Worm (Caenorhabditis elegans) whole organism, L1 larva: ENCODE data around the gene K02F6.7.
A peak's percentile ranks its signal among the peaks of the same experiment; 100 is the strongest.

Experiments
- C16A3.4 ChIP-seq: fragments of 150-350 bp; optimal IDR thresholded peaks from 2 replicates; lab custom pipeline; 2014; ENCODE audit warnings: missing biosample characterization, missing genetic modification characterization
- alr-1 ChIP-seq: fragments of 200-800 bp; sonication (Bioruptor generic); optimal IDR thresholded peaks from 2 replicates; lab custom pipeline; 2018; ENCODE audit warnings: borderline replicate concordance, mild to moderate bottlenecking, missing genetic modification characterization, missing compliant biosample characterization
- aly-2 ChIP-seq: fragments of 150-350 bp; optimal IDR thresholded peaks from 2 replicates; lab custom pipeline; 2014; ENCODE audit warnings: missing biosample characterization, missing genetic modification characterization
- ama-1 ChIP-seq: fragments of 150-350 bp; optimal IDR thresholded peaks from 2 replicates; lab custom pipeline; 2014
- blmp-1 ChIP-seq: fragments of 150-350 bp; optimal IDR thresholded peaks from 2 replicates; lab custom pipeline; 2014; ENCODE audit warnings: missing biosample characterization, missing genetic modification characterization
- ceh-82 ChIP-seq, 3 experiments: fragments of 150-350 bp in 1 of 3; sonication (generic microtip) in 2 of 3; optimal IDR thresholded peaks; 2 replicates each; lab custom pipeline; 2014 to 2017; ENCODE audit warnings: missing biosample characterization in 3 of 3, missing genetic modification characterization in 3 of 3
- ceh-88 ChIP-seq: fragments of 200-800 bp; sonication (Bioruptor generic); IDR thresholded peaks from 2 replicates; pipeline ENCODE4 v1.3.6; 2022; ENCODE audit warnings: missing genetic modification characterization, missing compliant biosample characterization
- ces-1 ChIP-seq: fragments of 150-350 bp; optimal IDR thresholded peaks from 2 replicates; lab custom pipeline; 2014; ENCODE audit warnings: missing biosample characterization, missing genetic modification reagents, missing genetic modification characterization
- dpl-1 ChIP-seq, 3 experiments: fragments of 150-350 bp in 2 of 3; sonication (generic microtip) in 1 of 3; optimal IDR thresholded peaks; 2 replicates each; lab custom pipeline; 2014 to 2017; ENCODE audit warnings: missing biosample characterization in 3 of 3, missing genetic modification characterization in 3 of 3, missing genetic modification reagents in 3 of 3
- dsc-1 ChIP-seq: sonication (generic microtip); optimal IDR thresholded peaks from 2 replicates; lab custom pipeline; 2016; ENCODE audit warnings: mild to moderate bottlenecking, missing genetic modification characterization, missing compliant biosample characterization
- efl-1 ChIP-seq, 4 experiments: fragments of 150-350 bp; optimal IDR thresholded peaks in 3 of 4; peaks in 1 of 4; 1 replicate in 1 of 4; 2 replicates in 3 of 4; lab custom pipeline; 2014; ENCODE audit warnings: missing biosample characterization in 2 of 4, missing genetic modification characterization in 2 of 4, missing genetic modification reagents in 2 of 4
- egl-13 ChIP-seq: sonication (generic microtip); optimal IDR thresholded peaks from 2 replicates; lab custom pipeline; 2016; ENCODE audit warnings: missing genotype, missing genetic modification reagents, missing genetic modification characterization, missing compliant biosample characterization
- elt-3 ChIP-seq, 6 experiments: fragments of 150-350 bp in 1 of 6; sonication (generic microtip); optimal IDR thresholded peaks; 2 replicates each; lab custom pipeline; 2017 to 2018; ENCODE audit warnings: missing biosample characterization in 6 of 6, missing genetic modification characterization in 6 of 6, inconsistent platforms in 1 of 6
- ets-5 ChIP-seq: fragments of 200-800 bp; sonication (Bioruptor generic); IDR thresholded peaks from 2 replicates; pipeline ENCODE4 v1.3.6; 2022; ENCODE audit warnings: missing genetic modification characterization, missing compliant biosample characterization
- fkh-10 ChIP-seq: sonication (generic microtip); optimal IDR thresholded peaks from 2 replicates; lab custom pipeline; 2017; ENCODE audit warnings: missing biosample characterization, missing genetic modification reagents, missing genetic modification characterization
- fkh-8 ChIP-seq: sonication (generic microtip); optimal IDR thresholded peaks from 2 replicates; lab custom pipeline; 2016; ENCODE audit warnings: mild to moderate bottlenecking, missing genetic modification characterization, missing compliant biosample characterization
- hpl-2 ChIP-seq: fragments of 150-350 bp; optimal IDR thresholded peaks from 2 replicates; lab custom pipeline; 2014; ENCODE audit warnings: missing biosample characterization, missing genetic modification reagents, missing genetic modification characterization
- irx-1 ChIP-seq: sonication (generic microtip); optimal IDR thresholded peaks from 2 replicates; lab custom pipeline; 2016; ENCODE audit warnings: missing genetic modification characterization, missing compliant biosample characterization
- isw-1 ChIP-seq: fragments of 200-800 bp; sonication (Bioruptor generic); IDR thresholded peaks from 2 replicates; pipeline ENCODE4 v1.3.6; 2022; ENCODE audit warnings: missing genetic modification characterization, missing compliant biosample characterization
- jun-1 ChIP-seq: fragments of 150-350 bp; optimal IDR thresholded peaks from 2 replicates; lab custom pipeline; 2014; ENCODE audit warnings: missing biosample characterization, missing genetic modification reagents, missing genetic modification characterization
- lin-13 ChIP-seq: fragments of 150-350 bp; optimal IDR thresholded peaks from 2 replicates; lab custom pipeline; 2014; ENCODE audit warnings: missing biosample characterization, missing genetic modification reagents, missing genetic modification characterization
- lin-35 ChIP-seq, 2 experiments: fragments of 150-350 bp; optimal IDR thresholded peaks; 2 replicates each; lab custom pipeline; 2014; ENCODE audit warnings: missing biosample characterization in 2 of 2, missing genetic modification characterization in 2 of 2, missing genetic modification reagents in 2 of 2
- lir-3 ChIP-seq: sonication (generic microtip); optimal IDR thresholded peaks from 2 replicates; lab custom pipeline; 2016; ENCODE audit warnings: mild to moderate bottlenecking, missing genetic modification characterization, moderate library complexity, missing compliant biosample characterization; ENCODE audit not compliant: poor library complexity
- mab-9 ChIP-seq: fragments of 200-800 bp; sonication (Bioruptor generic); IDR thresholded peaks from 2 replicates; pipeline ENCODE4 v1.3.6; 2022; ENCODE audit warnings: missing genetic modification reagents, missing genetic modification characterization, missing compliant biosample characterization
- mdl-1 ChIP-seq, 2 experiments: fragments of 150-350 bp; optimal IDR thresholded peaks; 2 replicates each; lab custom pipeline; 2014 to 2017; ENCODE audit warnings: missing biosample characterization in 2 of 2, missing genetic modification characterization in 2 of 2, inconsistent platforms in 1 of 2
- nhr-12 ChIP-seq: sonication (generic microtip); optimal IDR thresholded peaks from 2 replicates; lab custom pipeline; 2017; ENCODE audit warnings: missing biosample characterization, missing genetic modification characterization
- nhr-19 ChIP-seq: fragments of 200-800 bp; sonication (Bioruptor generic); conservative IDR thresholded peaks from 2 replicates; pipeline ENCODE4 v1.3.6; 2022; ENCODE audit warnings: missing genetic modification characterization, missing compliant biosample characterization
- nhr-237 ChIP-seq: fragments of 150-350 bp; optimal IDR thresholded peaks from 2 replicates; lab custom pipeline; 2014; ENCODE audit warnings: missing biosample characterization, missing genetic modification characterization
- nhr-28 ChIP-seq: fragments of 150-350 bp; optimal IDR thresholded peaks from 2 replicates; lab custom pipeline; 2014; ENCODE audit warnings: missing biosample characterization, missing genetic modification characterization
- nhr-47 ChIP-seq: sonication (generic microtip); optimal IDR thresholded peaks from 2 replicates; lab custom pipeline; 2016; ENCODE audit warnings: mild to moderate bottlenecking, missing genetic modification characterization, moderate library complexity, missing compliant biosample characterization
- nhr-71 ChIP-seq: sonication (generic microtip); optimal IDR thresholded peaks from 2 replicates; lab custom pipeline; 2016; ENCODE audit warnings: mild to moderate bottlenecking, missing genetic modification characterization, moderate library complexity, missing compliant biosample characterization
- nhr-77 ChIP-seq: fragments of 150-350 bp; optimal IDR thresholded peaks from 2 replicates; lab custom pipeline; 2014; ENCODE audit warnings: missing biosample characterization, missing genetic modification characterization
- nhr-85 ChIP-seq: sonication (generic microtip); peaks from one replicate; lab custom pipeline; 2016; ENCODE audit warnings: missing genetic modification characterization, inconsistent platforms, missing compliant biosample characterization
- pag-3 ChIP-seq: sonication (generic microtip); optimal IDR thresholded peaks from 2 replicates; lab custom pipeline; 2017; ENCODE audit warnings: missing genetic modification characterization, mild to moderate bottlenecking, missing compliant biosample characterization, antibody characterized with exemption, borderline replicate concordance; ENCODE audit not compliant: insufficient read depth
- pax-3 ChIP-seq: fragments of 200-800 bp; sonication (Bioruptor generic); optimal IDR thresholded peaks from 2 replicates; lab custom pipeline; 2018; ENCODE audit warnings: mild to moderate bottlenecking, missing genetic modification characterization, moderate library complexity, missing compliant biosample characterization
- pqm-1 ChIP-seq: sonication (generic microtip); optimal IDR thresholded peaks from 3 replicates; lab custom pipeline; 2017; ENCODE audit warnings: missing biosample characterization, missing genetic modification characterization
- rnt-1 ChIP-seq: sonication (generic microtip); optimal IDR thresholded peaks from 2 replicates; lab custom pipeline; 2016; ENCODE audit warnings: mild to moderate bottlenecking, missing genetic modification characterization, moderate library complexity, missing compliant biosample characterization
- skn-1 ChIP-seq: fragments of 150-350 bp; optimal IDR thresholded peaks from 2 replicates; lab custom pipeline; 2014; ENCODE audit warnings: missing biosample characterization, missing genetic modification characterization
- snu-23 ChIP-seq: sonication (generic microtip); optimal IDR thresholded peaks from 2 replicates; lab custom pipeline; 2016; ENCODE audit warnings: missing genetic modification characterization, missing compliant biosample characterization
- sptf-1 ChIP-seq: fragments of 150-350 bp; optimal IDR thresholded peaks from 2 replicates; lab custom pipeline; 2014; ENCODE audit warnings: missing biosample characterization, missing genetic modification characterization
- sup-37 ChIP-seq: fragments of 200-800 bp; sonication (Bioruptor generic); optimal IDR thresholded peaks from 2 replicates; lab custom pipeline; 2018; ENCODE audit warnings: mild to moderate bottlenecking, missing genetic modification characterization, missing compliant biosample characterization
- unc-130 ChIP-seq: fragments of 150-350 bp; optimal IDR thresholded peaks from 2 replicates; lab custom pipeline; 2017; ENCODE audit warnings: missing biosample characterization, missing genetic modification characterization, inconsistent platforms
- unc-62 ChIP-seq: fragments of 150-350 bp; optimal IDR thresholded peaks from 2 replicates; lab custom pipeline; 2014; ENCODE audit warnings: missing biosample characterization, missing genetic modification reagents, missing genetic modification characterization
- unc-98 ChIP-seq: fragments of 200-800 bp; sonication (Bioruptor generic); IDR thresholded peaks from 2 replicates; pipeline ENCODE4 v1.3.6; 2022; ENCODE audit warnings: missing genetic modification characterization, missing compliant biosample characterization
- xbp-1 ChIP-seq: sonication (generic microtip); optimal IDR thresholded peaks from 2 replicates; lab custom pipeline; 2016; ENCODE audit warnings: missing genetic modification characterization, missing compliant biosample characterization
- zag-1 ChIP-seq: fragments of 150-350 bp; optimal IDR thresholded peaks from 2 replicates; lab custom pipeline; 2014; ENCODE audit warnings: missing biosample characterization, missing genetic modification characterization
- zip-4 ChIP-seq: fragments of 200-800 bp; sonication (Bioruptor generic); optimal IDR thresholded peaks from 2 replicates; lab custom pipeline; 2018; ENCODE audit warnings: mild to moderate bottlenecking, missing genetic modification characterization, moderate library complexity, missing compliant biosample characterization

Gene K02F6.7

ce11 chrII:2564899-2565298, 27.2 kb upstream of the K02F6.7 start, which contains the start of gene usp-39 (continued):
- no peak for TF ChIP-seq lir-3
- no peak for TF ChIP-seq nhr-47 (tag; lab: Kevin White, UChicago)
- no peak for TF ChIP-seq sptf-1 (tag; lab: Kevin White, UChicago)
- peak; percentile 11 for TF ChIP-seq nhr-237 (tag; lab: Kevin White, UChicago)
- peak; percentile 81 for TF ChIP-seq xbp-1
- TF ChIP-seq nhr-19 (GFP tag; lab: Robert Waterston, UW) = peak; percentile 84
- peak; percentile 63 for TF ChIP-seq sup-37 (GFP tag; lab: Kevin White, UChicago)
- TF ChIP-seq elt-3 (tag; optimal IDR thresholded peaks at IDR 0.05; lab: Kevin White, UChicago) = peak in 2 of 6 experiments; percentile 23 to 73
- no peak for TF ChIP-seq hpl-2
- TF ChIP-seq fkh-8 (tag; lab: Kevin White, UChicago) = no peak
- no peak for TF ChIP-seq ets-5 (GFP tag; lab: Robert Waterston, UW)
- no peak for TF ChIP-seq ama-1 (lab: Kevin White, UChicago)
- TF ChIP-seq zip-4 = no peak
- peak; percentile 56 for TF ChIP-seq pax-3 (tag; lab: Kevin White, UChicago)
- peak; percentile 60 for TF ChIP-seq blmp-1 (tag; lab: Kevin White, UChicago)
- TF ChIP-seq fkh-10 = peak; percentile 73
- TF ChIP-seq jun-1 (tag; lab: Kevin White, UChicago) = peak; percentile 12
- TF ChIP-seq unc-62 (GFP tag; lab: Kevin White, UChicago) = no peak
- TF ChIP-seq alr-1 (tag; lab: Kevin White, UChicago) = no peak
- no peak for TF ChIP-seq dsc-1
- peak; percentile 75 to 87 (median 81) for TF ChIP-seq dpl-1 (GFP tag; optimal IDR thresholded peaks at IDR 0.05; lab: Kevin White, UChicago)
- peak; percentile 90 for TF ChIP-seq nhr-85
- TF ChIP-seq aly-2 (tag; lab: Kevin White, UChicago) = peak; percentile 35
- TF ChIP-seq lin-35 (GFP tag; optimal IDR thresholded peaks at IDR 0.05; lab: Kevin White, UChicago) = peak; percentile 67 to 79
- no peak for TF ChIP-seq rnt-1
- no peak for TF ChIP-seq zag-1
- peak; percentile 77 to 83 for TF ChIP-seq efl-1 (optimal IDR thresholded peaks at IDR 0.05; lab: Kevin White, UChicago)
- TF ChIP-seq efl-1 (GFP tag; optimal IDR thresholded peaks at IDR 0.05 in 1 of 2; lab: Kevin White, UChicago) = peak; percentile 85 to 98
- peak; percentile 69; the same call in 1 of the 2 replicates for TF ChIP-seq ceh-88 (GFP tag; lab: Robert Waterston, UW)
- no peak for TF ChIP-seq pag-3 (tag; lab: Kevin White, UChicago)
- TF ChIP-seq ceh-82 (tag; optimal IDR thresholded peaks at IDR 0.05; lab: Kevin White, UChicago) = peak; percentile 69 to 91 (median 83)
- TF ChIP-seq C16A3.4 (tag; lab: Kevin White, UChicago) = peak; percentile 59
- TF ChIP-seq nhr-28 (tag; lab: Kevin White, UChicago) = no peak
- TF ChIP-seq unc-98 (GFP tag; lab: Robert Waterston, UW) = no peak
- TF ChIP-seq ces-1 (GFP tag; lab: Kevin White, UChicago) = peak; percentile 17
- no peak for TF ChIP-seq egl-13 (tag; lab: Kevin White, UChicago)
- TF ChIP-seq isw-1 = peak; percentile 66
- peak; percentile 90 for TF ChIP-seq snu-23 (GFP tag; lab: Kevin White, UChicago)
- TF ChIP-seq nhr-77 = no peak
- peak in 1 of 2 experiments; percentile 23 for TF ChIP-seq mdl-1 (tag; optimal IDR thresholded peaks at IDR 0.05; lab: Kevin White, UChicago)

ce11 chrII:2563973-2564372, 26.3 kb upstream of the K02F6.7 start, which contains the start of gene nep-18:
Gene nep-18 (minus strand): TSS chrII:2564073.
- TF ChIP-seq irx-1 (tag; lab: Kevin White, UChicago) (no peak), nhr-77 (no peak), pax-3 (tag; lab: Kevin White, UChicago) (no peak), nhr-47 (tag; lab: Kevin White, UChicago) (no peak), nhr-71 (tag; lab: Kevin White, UChicago) (no peak), egl-13 (tag; lab: Kevin White, UChicago) (no peak), lin-13 (GFP tag; lab: Kevin White, UChicago) (no peak), mdl-1 (tag; optimal IDR thresholded peaks at IDR 0.05; lab: Kevin White, UChicago) (no peak), blmp-1 (tag; lab: Kevin White, UChicago) (no peak), fkh-8 (tag; lab: Kevin White, UChicago) (no peak), pag-3 (tag; lab: Kevin White, UChicago) (no peak), unc-130 (no peak), ama-1 (lab: Kevin White, UChicago) (no peak), dpl-1 (GFP tag; optimal IDR thresholded peaks at IDR 0.05; lab: Kevin White, UChicago) (no peak), skn-1 (tag; lab: Kevin White, UChicago) (no peak), mab-9 (GFP tag; lab: Robert Waterston, UW) (no peak), pqm-1 (tag; lab: Kevin White, UChicago) (no peak), nhr-12 (no peak), aly-2 (tag; lab: Kevin White, UChicago) (no peak)
